Fruit fly (Drosophila melanogaster) whole organism: ENCODE results near the gene Rad17.

Source experiments
- CG8478 ChIP-seq: fragments of >200 bp; optimal IDR thresholded peaks from 2 replicates; lab custom pipeline; 2018; ENCODE audit warnings: inconsistent platforms
- Dll ChIP-seq: fragments of >200 bp; optimal IDR thresholded peaks from 2 replicates; lab custom pipeline; 2017
- EcR ChIP-seq, 2 experiments: fragments of >200 bp; optimal IDR thresholded peaks; 2 replicates each; lab custom pipeline; 2017; ENCODE audit warnings: missing biosample characterization in 2 of 2, missing genetic modification characterization in 2 of 2, missing genetic modification reagents in 2 of 2
- usp ChIP-seq: fragments of >200 bp; optimal IDR thresholded peaks from 2 replicates; lab custom pipeline; 2017; ENCODE audit warnings: missing biosample characterization, missing genetic modification characterization, mixed read lengths

DNA sequence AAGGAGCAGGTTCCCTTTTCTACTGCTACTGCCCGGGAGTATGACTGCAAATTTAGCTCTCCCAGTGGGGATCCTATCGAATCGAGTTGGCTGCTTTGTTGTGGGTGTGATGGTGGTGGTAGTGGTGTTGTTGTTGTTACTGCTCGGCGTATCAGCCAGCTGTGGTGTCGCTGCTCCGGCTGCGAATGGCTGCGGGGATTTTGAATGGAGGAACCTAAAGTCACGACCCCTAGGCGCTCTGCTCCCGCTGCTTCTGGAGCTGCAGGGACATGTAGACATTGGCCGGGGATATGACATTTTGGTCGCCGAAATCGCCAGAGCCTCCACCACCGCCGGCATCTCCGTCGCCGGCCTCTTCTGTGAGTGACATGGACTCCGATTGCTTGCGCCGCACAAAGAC is 36.2 kb downstream of the Rad17 start:
- no peak for TF ChIP-seq usp (GFP tag; lab: Kevin White, UChicago)
- TF ChIP-seq Dll = no peak
- no peak for TF ChIP-seq EcR (GFP tag; optimal IDR thresholded peaks at IDR 0.05; lab: Kevin White, UChicago)
- no peak for TF ChIP-seq CG8478 (lab: Kevin White, UChicago)
